Worm (Caenorhabditis elegans) whole organism, L3 larva: ENCODE results near the gene C05C12.6.

Source experiments
- R02D3.7 ChIP-seq: fragments of 150-350 bp; optimal IDR thresholded peaks from 2 replicates; lab custom pipeline; 2014; ENCODE audit warnings: missing biosample characterization, missing genetic modification characterization
- ama-1 ChIP-seq: fragments of 150-350 bp; optimal IDR thresholded peaks from 2 replicates; lab custom pipeline; 2018
- egl-27 ChIP-seq: sonication (generic microtip); optimal IDR thresholded peaks from 4 replicates; lab custom pipeline; 2017; ENCODE audit warnings: missing biosample characterization, missing genetic modification reagents, missing genetic modification characterization
- fos-1 ChIP-seq: fragments of 150-350 bp; optimal IDR thresholded peaks from 2 replicates; lab custom pipeline; 2014; ENCODE audit warnings: missing biosample characterization, missing genetic modification characterization
- jun-1 ChIP-seq: fragments of 150-350 bp; optimal IDR thresholded peaks from 2 replicates; lab custom pipeline; 2014; ENCODE audit warnings: missing biosample characterization, missing genetic modification reagents, missing genetic modification characterization
- lin-39 ChIP-seq: fragments of 150-350 bp; optimal IDR thresholded peaks from 2 replicates; lab custom pipeline; 2018; ENCODE audit warnings: missing biosample characterization, missing genetic modification reagents, missing genetic modification characterization
- nhr-76 ChIP-seq: fragments of 150-350 bp; sonication (generic microtip); optimal IDR thresholded peaks from 5 replicates; lab custom pipeline; 2014; ENCODE audit warnings: missing biosample characterization, missing genetic modification characterization
- skn-1 ChIP-seq: fragments of 150-350 bp; optimal IDR thresholded peaks from 2 replicates; lab custom pipeline; 2014; ENCODE audit warnings: missing biosample characterization, missing genetic modification characterization
- snpc-4 ChIP-seq: fragments of 150-350 bp; optimal IDR thresholded peaks from 2 replicates; lab custom pipeline; 2014; ENCODE audit warnings: missing biosample characterization, missing genetic modification characterization
- unc-62 ChIP-seq: fragments of 150-350 bp; sonication (generic microtip); optimal IDR thresholded peaks from 4 replicates; lab custom pipeline; 2014; ENCODE audit warnings: missing biosample characterization, missing genetic modification reagents, missing genetic modification characterization
- ztf-4 ChIP-seq: fragments of 150-350 bp; optimal IDR thresholded peaks from 2 replicates; lab custom pipeline; 2014; ENCODE audit warnings: missing biosample characterization, missing genetic modification characterization

- no peak for TF ChIP-seq jun-1 (tag; lab: Kevin White, UChicago)
- TF ChIP-seq nhr-76 (tag; lab: Kevin White, UChicago): no peak
- no peak for TF ChIP-seq lin-39 (tag; lab: Kevin White, UChicago)
- no peak for TF ChIP-seq ama-1 (lab: Kevin White, UChicago)
- no peak for TF ChIP-seq skn-1 (tag; lab: Kevin White, UChicago)
- no peak for TF ChIP-seq egl-27 (tag; lab: Kevin White, UChicago)
- no peak for TF ChIP-seq unc-62 (GFP tag; lab: Kevin White, UChicago)
- no peak for TF ChIP-seq R02D3.7 (tag; lab: Kevin White, UChicago)
- no peak for TF ChIP-seq ztf-4
- TF ChIP-seq snpc-4: no peak
- no peak for TF ChIP-seq fos-1
Measured at ce11 chrIV:11230069-11230468, 11.2 kb downstream of the C05C12.6 start, which contains the start of gene best-7.
